Worm (Caenorhabditis elegans): ENCODE measurements around the gene mam-5.

Gene mam-5

DNA sequence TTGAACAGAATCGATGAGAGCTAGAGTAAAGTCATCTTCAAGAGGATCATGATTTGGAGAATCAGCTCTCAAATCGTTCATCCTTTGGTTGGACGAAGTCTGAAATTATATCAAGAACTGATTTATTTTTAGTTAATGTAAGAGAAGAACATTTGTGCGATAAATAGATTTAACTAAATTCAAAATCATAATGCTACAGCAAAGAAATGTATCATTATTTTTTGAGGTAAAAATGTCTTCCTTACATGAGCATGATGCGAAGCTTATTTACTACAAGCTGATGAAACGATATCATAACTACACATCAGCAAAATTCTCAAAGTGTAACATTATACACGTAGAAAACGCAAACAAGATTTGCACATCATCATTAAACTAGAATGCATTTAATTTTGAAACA lies 9.9 kb downstream of the mam-5 start, which contains the start of gene madf-4:
TSS of gene madf-4 (minus strand) at position 101 of the 400 bp plus-strand sequence.
- TF ChIP-seq elt-3 (tag; optimal IDR thresholded peaks at IDR 0.05), result no peak
- TF ChIP-seq sptf-1 (tag; optimal IDR thresholded peaks at IDR 0.05), result no peak
- no peak for TF ChIP-seq ztf-11 (tag; optimal IDR thresholded peaks at IDR 0.05)

ce11 chrV:9962916-9963315 lies 10.4 kb downstream of the mam-5 start:
- TF ChIP-seq zip-8 (tag; optimal IDR thresholded peaks at IDR 0.05) (no peak), tbx-8 (GFP tag; optimal IDR thresholded peaks at IDR 0.05) (no peak)

DNA sequence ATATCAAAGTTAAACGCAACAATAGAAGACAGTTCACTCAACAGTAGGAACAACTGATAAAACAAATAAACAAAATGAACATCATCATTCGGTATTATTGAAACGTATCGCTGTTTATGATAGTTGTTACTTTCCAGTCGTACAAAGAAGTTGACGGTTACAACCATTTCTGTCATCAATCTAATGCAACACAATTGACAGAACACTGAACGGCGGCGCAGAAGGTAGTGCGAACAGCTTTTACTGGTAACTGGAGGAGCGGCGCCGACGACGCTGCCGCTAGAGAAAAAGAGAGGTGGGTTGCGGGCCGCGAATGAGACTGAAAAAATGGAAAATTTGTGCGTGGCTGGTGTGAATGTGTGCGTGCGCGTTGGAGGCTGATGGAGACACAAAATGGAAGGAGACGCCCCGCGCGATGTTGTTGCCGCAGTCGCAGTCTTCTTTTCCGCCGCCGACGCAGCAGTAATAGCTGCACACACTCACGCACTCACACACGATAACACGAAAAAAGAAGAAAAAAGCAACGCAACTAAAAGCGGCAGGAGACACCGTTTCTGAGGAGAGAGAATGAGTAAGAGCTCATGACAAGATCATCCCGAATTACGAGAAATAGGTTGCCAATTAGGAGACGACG lies 11.8 kb downstream of the mam-5 start:
- TF ChIP-seq sptf-1 (tag; optimal IDR thresholded peaks at IDR 0.05) (peak; percentile 0), M03D4.4 (tag; optimal IDR thresholded peaks at IDR 0.05) (no peak), mep-1 (tag; optimal IDR thresholded peaks at IDR 0.05) (no peak), tbx-8 (GFP tag; optimal IDR thresholded peaks at IDR 0.05) (no peak)

DNA sequence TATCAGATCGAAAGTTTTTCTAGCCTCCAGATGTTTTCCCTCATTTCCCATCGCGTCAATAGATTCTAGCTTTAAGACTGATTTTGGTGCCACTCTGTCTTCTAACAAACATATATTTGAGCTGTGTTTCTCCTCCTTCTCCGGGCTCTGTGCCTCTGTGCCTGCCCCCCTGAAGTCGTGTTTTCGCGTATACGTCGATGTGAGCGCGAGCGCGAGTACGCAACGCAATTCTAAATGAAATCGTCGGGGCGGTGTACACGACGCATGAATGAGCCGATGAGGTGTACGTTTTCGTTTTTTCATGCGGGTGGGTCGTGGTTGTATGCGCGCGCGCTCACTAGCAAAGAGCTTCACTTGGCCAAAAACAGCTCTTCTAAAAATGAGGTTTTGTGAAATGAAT lies 13.4 kb downstream of the mam-5 start:
- TF ChIP-seq mls-2 (tag; optimal IDR thresholded peaks at IDR 0.05), result no peak
- TF ChIP-seq ztf-11 (tag; optimal IDR thresholded peaks at IDR 0.05), result no peak
- TF ChIP-seq nhr-12 (tag; optimal IDR thresholded peaks at IDR 0.05), result no peak
- no peak for TF ChIP-seq bed-3 (GFP tag; optimal IDR thresholded peaks at IDR 0.05)
- TF ChIP-seq lin-13 (tag; optimal IDR thresholded peaks at IDR 0.05), result no peak
- TF ChIP-seq tbx-8 (GFP tag; optimal IDR thresholded peaks at IDR 0.05), result no peak
- TF ChIP-seq ceh-39 (tag; optimal IDR thresholded peaks at IDR 0.05), result no peak

ce11 chrV:9970119-9970518 lies 17.6 kb downstream of the mam-5 start:
- TF ChIP-seq unc-39 (tag; optimal IDR thresholded peaks at IDR 0.05) (peak; percentile 44), pha-4 (tag; optimal IDR thresholded peaks at IDR 0.05) (peak; percentile 72), tbx-8 (GFP tag; optimal IDR thresholded peaks at IDR 0.05) (peak; percentile 89), ces-1 (GFP tag; optimal IDR thresholded peaks at IDR 0.05) (no peak), ham-2 (GFP tag; optimal IDR thresholded peaks at IDR 0.05) (peak; percentile 88), lsy-2 (tag; optimal IDR thresholded peaks at IDR 0.05) (peak; percentile 28), lin-13 (tag; optimal IDR thresholded peaks at IDR 0.05) (peak; percentile 58), elt-1 (tag; optimal IDR thresholded peaks at IDR 0.05; ENCODE audit: borderline replicate concordance, insufficient read depth) (no peak), sptf-1 (tag; optimal IDR thresholded peaks at IDR 0.05) (peak; percentile 97), M03D4.4 (tag; optimal IDR thresholded peaks at IDR 0.05) (peak; percentile 95), lin-32 (GFP tag; optimal IDR thresholded peaks at IDR 0.05) (peak; percentile 92), sem-2 (GFP tag; optimal IDR thresholded peaks at IDR 0.05) (peak; percentile 89), ceh-39 (tag; optimal IDR thresholded peaks at IDR 0.05) (no peak), hlh-1 (tag; optimal IDR thresholded peaks at IDR 0.05) (peak; percentile 15), drap-1 (GFP tag; optimal IDR thresholded peaks at IDR 0.05) (peak; percentile 97), blmp-1 (tag; optimal IDR thresholded peaks at IDR 0.05) (no peak), nhr-28 (tag; optimal IDR thresholded peaks at IDR 0.05) (peak; percentile 30), mab-5 (tag; optimal IDR thresholded peaks at IDR 0.05) (no peak), ztf-11 (tag; optimal IDR thresholded peaks at IDR 0.05) (peak; percentile 25), bed-3 (GFP tag; optimal IDR thresholded peaks at IDR 0.05) (peak; percentile 90), nhr-12 (tag; optimal IDR thresholded peaks at IDR 0.05) (no peak), snpc-4 (tag; optimal IDR thresholded peaks at IDR 0.05) (no peak), cnd-1 (tag; optimal IDR thresholded peaks at IDR 0.05) (peak; percentile 93), elt-3 (tag; optimal IDR thresholded peaks at IDR 0.05) (no peak), mls-2 (tag; optimal IDR thresholded peaks at IDR 0.05) (peak; percentile 96), nhr-2 (tag; optimal IDR thresholded peaks at IDR 0.05) (no peak), nhr-237 (tag; optimal IDR thresholded peaks at IDR 0.05) (no peak), mep-1 (tag; optimal IDR thresholded peaks at IDR 0.05) (peak; percentile 53), unc-120 (tag; optimal IDR thresholded peaks at IDR 0.05; ENCODE audit: poor library complexity, severe bottlenecking) (peak; percentile 88), flh-1 (GFP tag; optimal IDR thresholded peaks at IDR 0.05) (peak; percentile 86), nhr-76 (tag; optimal IDR thresholded peaks at IDR 0.05) (no peak), ceh-83 (GFP tag; optimal IDR thresholded peaks at IDR 0.05) (peak; percentile 94), zip-8 (tag; optimal IDR thresholded peaks at IDR 0.05) (no peak), unc-62 (GFP tag; optimal IDR thresholded peaks at IDR 0.05) (peak; percentile 51), ceh-43 (GFP tag; optimal IDR thresholded peaks at IDR 0.05) (peak; percentile 93)
